Worm (Caenorhabditis elegans) whole organism, L4 larva: Measurements from ENCODE around the gene C16C8.11.

ENCODE experiments used
- ZK337.2 ChIP-seq: fragments of 200-800 bp; sonication (Bioruptor generic); IDR thresholded peaks from 2 replicates; pipeline ENCODE4 v1.3.6; 2022; ENCODE audit warnings: missing genetic modification reagents, missing genetic modification characterization, missing compliant biosample characterization
- ceh-20 ChIP-seq: fragments of 200-800 bp; sonication (Bioruptor generic); IDR thresholded peaks from 2 replicates; pipeline ENCODE4 v1.3.6; 2022; ENCODE audit warnings: missing genetic modification reagents, missing genetic modification characterization, missing compliant biosample characterization
- ceh-28 ChIP-seq: fragments of 150-350 bp; optimal IDR thresholded peaks from 2 replicates; lab custom pipeline; 2014; ENCODE audit warnings: missing biosample characterization, missing genetic modification reagents, missing genetic modification characterization
- ces-1 ChIP-seq: fragments of 150-350 bp; sonication (generic microtip); optimal IDR thresholded peaks from 4 replicates; lab custom pipeline; 2014; ENCODE audit warnings: missing biosample characterization, missing genetic modification reagents, missing genetic modification characterization
- egl-27 ChIP-seq: sonication (generic microtip); optimal IDR thresholded peaks from 3 replicates; lab custom pipeline; 2017; ENCODE audit warnings: missing biosample characterization, missing genetic modification reagents, missing genetic modification characterization
- fos-1 ChIP-seq: fragments of 150-350 bp; optimal IDR thresholded peaks from 2 replicates; lab custom pipeline; 2014; ENCODE audit warnings: missing biosample characterization, missing genetic modification characterization
- hlh-11 ChIP-seq: fragments of 200-800 bp; sonication (Bioruptor generic); optimal IDR thresholded peaks from 2 replicates; lab custom pipeline; 2018; ENCODE audit warnings: mild to moderate bottlenecking, missing genetic modification characterization, missing compliant biosample characterization
- mxl-2 ChIP-seq: fragments of 200-800 bp; sonication (Bioruptor generic); conservative IDR thresholded peaks from 2 replicates; pipeline ENCODE4 v1.3.6; 2022; ENCODE audit warnings: missing genetic modification reagents, missing genetic modification characterization, missing compliant biosample characterization
- nhr-237 ChIP-seq: sonication (generic microtip); optimal IDR thresholded peaks from 2 replicates; lab custom pipeline; 2017; ENCODE audit warnings: missing biosample characterization, missing genetic modification characterization
- zag-1 ChIP-seq: fragments of 150-350 bp; optimal IDR thresholded peaks from 2 replicates; lab custom pipeline; 2014; ENCODE audit warnings: missing biosample characterization, missing genetic modification characterization
- zfp-2 ChIP-seq: sonication (generic microtip); optimal IDR thresholded peaks from 2 replicates; lab custom pipeline; 2016; ENCODE audit warnings: mild to moderate bottlenecking, missing genetic modification characterization, missing compliant biosample characterization

DNA sequence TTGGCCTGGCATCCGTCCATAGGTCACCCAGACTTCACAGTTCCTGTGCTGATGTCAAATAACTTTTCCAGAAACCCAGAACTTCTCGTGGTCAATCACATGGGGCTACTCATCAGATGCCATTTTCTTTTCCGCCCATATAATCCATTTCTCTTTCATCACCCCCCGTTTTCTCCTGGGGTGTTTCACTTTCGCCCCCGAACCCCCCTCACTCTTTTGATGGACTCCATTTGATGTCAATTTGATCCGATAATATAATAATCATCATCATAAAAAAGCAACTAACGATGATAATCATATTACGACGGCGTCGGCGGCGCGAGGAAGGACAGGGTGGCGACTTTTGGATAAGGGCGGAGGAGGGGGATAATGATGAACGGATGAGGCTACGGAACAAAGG is 15.2 kb upstream of the C16C8.11 start:
- no peak for TF ChIP-seq ceh-28 (tag; lab: Kevin White, UChicago)
- TF ChIP-seq mxl-2 (GFP tag; lab: Robert Waterston, UW), result no peak
- TF ChIP-seq ZK337.2 (GFP tag; lab: Robert Waterston, UW), result no peak
- no peak for TF ChIP-seq egl-27 (tag; lab: Kevin White, UChicago)
- TF ChIP-seq zag-1 (tag; lab: Kevin White, UChicago), result no peak
- no peak for TF ChIP-seq ces-1
- TF ChIP-seq hlh-11 (tag; lab: Kevin White, UChicago), result peak; percentile 2
- TF ChIP-seq ceh-20 (GFP tag; lab: Robert Waterston, UW), result no peak
- TF ChIP-seq fos-1, result no peak
- no peak for TF ChIP-seq nhr-237 (tag; lab: Kevin White, UChicago)
- no peak for TF ChIP-seq zfp-2
